In genomic region chrX:21388734-21389133, dm6 we compare ENCODE assay signal across 1 fruit fly cellular context.
TF ChIP-seq lines count a peak whose summit lies in the region.

TSS of gene mst (plus strand) at chrX:21388977.

TF ChIP-seq in whole organism, embryonic, 481 proteins besides CTCF, POLR2A, EP300 and RAD21 (continued from another document):
- TF ChIP-seq CG7963 (GFP tag; IDR thresholded peaks at IDR 0.05; lab: Robert Waterston, UW; ENCODE audit: partially characterized antibody) (peak; percentile 27; the same call in 1 of the 3 replicates), CG43689 (GFP tag; IDR thresholded peaks at IDR 0.05; lab: Robert Waterston, UW) (no peak), sna (GFP tag; IDR thresholded peaks at IDR 0.05; lab: Robert Waterston, UW; ENCODE audit: partially characterized antibody) (peak; percentile 73; the same call in 1 of the 2 replicates), CkIIα-i1 (GFP tag; IDR thresholded peaks at IDR 0.05; lab: Robert Waterston, UW) (no peak), Pdp1 (GFP tag; optimal IDR thresholded peaks at IDR 0.05; lab: Kevin White, UChicago) (peak in 1 of 2 experiments; percentile 17), Bgb (GFP tag; IDR thresholded peaks at IDR 0.05; lab: Robert Waterston, UW; ENCODE audit: partially characterized antibody) (peak; percentile 46; the same call in 1 of the 2 replicates), lov (optimal IDR thresholded peaks at IDR 0.05; lab: Kevin White, UChicago) (no peak), lov (GFP tag; IDR thresholded peaks at IDR 0.05; lab: Robert Waterston, UW) (no peak), B-H2 (GFP tag; optimal IDR thresholded peaks at IDR 0.05; lab: Kevin White, UChicago) (no peak), CG34422 (GFP tag; IDR thresholded peaks at IDR 0.05; lab: Robert Waterston, UW) (no peak), zen2 (GFP tag; IDR thresholded peaks at IDR 0.05; lab: Robert Waterston, UW; ENCODE audit: partially characterized antibody) (peak; percentile 44; the same call in 1 of the 3 replicates), abd-A (tag; optimal IDR thresholded peaks at IDR 0.05; lab: Kevin White, UChicago) (no peak), hb (GFP tag; IDR thresholded peaks at IDR 0.05; lab: Robert Waterston, UW; ENCODE audit: partially characterized antibody) (0 out of 3 replicates have a peak, but pooled peaks have one; percentile 28), HLH54F (GFP tag; optimal IDR thresholded peaks at IDR 0.05; lab: Kevin White, UChicago) (no peak), chinmo (GFP tag; IDR thresholded peaks at IDR 0.05; lab: Robert Waterston, UW; ENCODE audit: partially characterized antibody) (0 out of 4 replicates have a peak, but pooled peaks have one; percentile 40), CG2116 (GFP tag; optimal IDR thresholded peaks at IDR 0.05; lab: Kevin White, UChicago) (peak; percentile 30), CG30403 (GFP tag; optimal IDR thresholded peaks at IDR 0.05; lab: Kevin White, UChicago) (no peak), knrl (GFP tag; IDR thresholded peaks at IDR 0.05; lab: Robert Waterston, UW; ENCODE audit: partially characterized antibody) (peak; percentile 60; the same call in 2 of the 3 replicates), CG11560 (tag; IDR thresholded peaks at IDR 0.05; lab: Robert Waterston, UW) (no peak), Side (GFP tag; optimal IDR thresholded peaks at IDR 0.05; lab: Kevin White, UChicago) (no peak), E2f2 (GFP tag; IDR thresholded peaks at IDR 0.05; lab: Robert Waterston, UW) (peak; percentile 69), CG34224 (GFP tag; IDR thresholded peaks at IDR 0.05; lab: Robert Waterston, UW; ENCODE audit: partially characterized antibody) (peak; percentile 70), CG17912 (GFP tag; optimal IDR thresholded peaks at IDR 0.05; lab: Kevin White, UChicago) (no peak), CG31388 (GFP tag; optimal IDR thresholded peaks at IDR 0.05; lab: Kevin White, UChicago) (no peak), hbn (GFP tag; IDR thresholded peaks at IDR 0.05; lab: Robert Waterston, UW; ENCODE audit: partially characterized antibody) (peak; percentile 65; the same call in 1 of the 2 replicates), HmgZ (tag; optimal IDR thresholded peaks at IDR 0.05; lab: Kevin White, UChicago) (no peak), CG8290 (GFP tag; optimal IDR thresholded peaks at IDR 0.05; lab: Kevin White, UChicago) (no peak), CG8290 (tag; optimal IDR thresholded peaks at IDR 0.05; lab: Kevin White, UChicago) (no peak), ap (GFP tag; IDR thresholded peaks at IDR 0.05; lab: Robert Waterston, UW) (no peak), hkb (optimal IDR thresholded peaks at IDR 0.05; lab: Kevin White, UChicago) (no peak), hkb (GFP tag; IDR thresholded peaks at IDR 0.05; lab: Robert Waterston, UW) (no peak), CG8281 (tag; optimal IDR thresholded peaks at IDR 0.05; lab: Kevin White, UChicago) (no peak), Adf1 (GFP tag; IDR thresholded peaks at IDR 0.05; lab: Robert Waterston, UW) (no peak), CG2129 (GFP tag; IDR thresholded peaks at IDR 0.05; lab: Robert Waterston, UW; ENCODE audit: partially characterized antibody) (0 out of 2 replicates have a peak, but pooled peaks have one; percentile 32), Dip2 (GFP tag; IDR thresholded peaks at IDR 0.05; lab: Robert Waterston, UW) (no peak), CG13894 (tag; optimal IDR thresholded peaks at IDR 0.05; lab: Kevin White, UChicago) (no peak), Dll (GFP tag; IDR thresholded peaks at IDR 0.05; lab: Robert Waterston, UW; ENCODE audit: partially characterized antibody) (peak; percentile 83), Opbp (GFP tag; IDR thresholded peaks at IDR 0.05; lab: Robert Waterston, UW; ENCODE audit: partially characterized antibody) (peak; percentile 59; the same call in 2 of the 3 replicates)
